Fruit fly (Drosophila melanogaster): ENCODE results near the gene CG10098.

The CG10098 gene

DNA sequence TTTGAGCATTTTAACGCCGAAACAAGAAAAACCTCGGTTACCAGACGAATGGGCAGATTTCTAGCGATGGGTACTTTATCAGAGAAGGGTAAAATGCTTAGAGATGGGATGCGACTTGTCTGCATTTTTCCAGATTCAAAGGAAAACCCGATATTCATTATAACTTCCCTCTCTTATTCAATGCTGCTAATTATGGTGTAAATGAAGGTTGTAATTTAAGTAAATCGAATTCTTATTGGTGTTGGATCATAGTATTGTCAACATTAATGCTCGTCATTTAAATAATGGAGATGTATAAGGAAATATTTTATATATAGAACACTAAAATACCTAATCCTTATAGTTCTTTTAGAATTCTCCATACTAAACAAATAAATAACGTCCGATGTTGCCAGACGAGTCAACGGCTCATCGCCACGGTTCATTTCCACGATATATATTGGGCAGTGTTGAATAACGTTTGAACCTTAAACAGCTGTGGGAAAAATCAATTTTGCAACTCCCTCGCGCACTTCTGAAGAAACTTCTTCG lies at the start of gene CG10098, which contains the start of gene Alh:
Gene CG10098, plus strand, starts transcription at position 440 of the 531 bp plus-strand sequence.
Gene Alh, minus strand, starts transcription at position 77 of the 531 bp plus-strand sequence.
- TF ChIP-seq h (optimal IDR thresholded peaks at IDR 0.05) (no peak), Sin3A (optimal IDR thresholded peaks at IDR 0.05) (peak; percentile 53)

DNA sequence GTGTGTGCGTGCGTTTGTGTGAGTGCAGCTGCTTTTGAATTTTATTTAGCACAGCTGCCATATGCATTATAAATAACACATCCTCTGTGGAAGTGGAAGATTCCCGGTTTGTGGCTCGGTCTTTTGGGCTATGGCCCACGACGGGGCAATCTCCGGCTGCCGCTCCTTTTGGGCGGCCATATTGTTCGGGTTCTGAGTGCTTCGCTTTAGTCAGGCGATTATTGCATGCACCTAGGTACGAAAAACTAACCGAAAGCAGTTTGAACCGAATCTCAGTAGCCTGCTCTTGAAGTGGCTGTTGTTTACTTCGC lies 49.3 kb upstream of the CG10098 start:
- TF ChIP-seq ttk (optimal IDR thresholded peaks at IDR 0.05), result no peak
- no peak for TF ChIP-seq Sin3A (optimal IDR thresholded peaks at IDR 0.05)
- no peak for TF ChIP-seq Myc (optimal IDR thresholded peaks at IDR 0.05)
- no peak for TF ChIP-seq psq (optimal IDR thresholded peaks at IDR 0.05)
- no peak for TF ChIP-seq h (optimal IDR thresholded peaks at IDR 0.05)
- TF ChIP-seq insv (optimal IDR thresholded peaks at IDR 0.05), result no peak

DNA sequence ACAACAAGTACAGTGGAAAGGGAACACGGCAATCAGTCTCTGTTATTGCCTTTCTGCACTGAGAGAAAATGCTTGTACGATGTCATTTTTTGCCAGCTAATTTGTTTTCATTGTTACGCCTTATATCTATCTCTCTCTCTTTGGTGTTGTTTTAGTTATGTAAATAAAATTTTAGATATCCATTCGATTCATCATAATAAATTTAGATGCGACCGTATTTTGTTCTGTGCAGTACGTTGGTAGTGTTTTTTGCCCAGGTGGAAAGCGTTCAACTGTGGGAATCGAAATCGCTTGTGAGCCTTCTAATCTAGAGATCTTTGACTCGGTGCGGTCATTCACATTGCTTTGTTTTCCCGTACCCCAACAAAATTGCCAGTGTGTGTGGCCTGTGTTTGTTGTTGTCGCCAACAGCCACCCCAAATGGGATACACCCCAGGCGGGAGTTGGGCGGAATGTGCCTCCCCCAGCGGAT lies 48.6 kb upstream of the CG10098 start:
- TF ChIP-seq ttk (optimal IDR thresholded peaks at IDR 0.05) (peak; percentile 55), insv (optimal IDR thresholded peaks at IDR 0.05) (no peak), h (optimal IDR thresholded peaks at IDR 0.05) (no peak), Myc (optimal IDR thresholded peaks at IDR 0.05) (no peak), Sin3A (optimal IDR thresholded peaks at IDR 0.05) (no peak), psq (optimal IDR thresholded peaks at IDR 0.05) (no peak)

- TF ChIP-seq ttk (optimal IDR thresholded peaks at IDR 0.05), result no peak
- no peak for TF ChIP-seq h (optimal IDR thresholded peaks at IDR 0.05)
- no peak for TF ChIP-seq Myc (optimal IDR thresholded peaks at IDR 0.05)
- TF ChIP-seq insv (optimal IDR thresholded peaks at IDR 0.05), result no peak
- no peak for TF ChIP-seq psq (optimal IDR thresholded peaks at IDR 0.05)
- no peak for TF ChIP-seq Sin3A (optimal IDR thresholded peaks at IDR 0.05)
Measured at dm6 chr3R:7076293-7076981, 47.9 kb upstream of the CG10098 start.

dm6 chr3R:7079718-7080117 lies 44.6 kb upstream of the CG10098 start:
- TF ChIP-seq Sin3A (optimal IDR thresholded peaks at IDR 0.05), result no peak
- TF ChIP-seq Myc (optimal IDR thresholded peaks at IDR 0.05), result no peak
- no peak for TF ChIP-seq h (optimal IDR thresholded peaks at IDR 0.05)
- TF ChIP-seq ttk (optimal IDR thresholded peaks at IDR 0.05), result no peak
- TF ChIP-seq insv (optimal IDR thresholded peaks at IDR 0.05), result no peak
- no peak for TF ChIP-seq psq (optimal IDR thresholded peaks at IDR 0.05)

DNA sequence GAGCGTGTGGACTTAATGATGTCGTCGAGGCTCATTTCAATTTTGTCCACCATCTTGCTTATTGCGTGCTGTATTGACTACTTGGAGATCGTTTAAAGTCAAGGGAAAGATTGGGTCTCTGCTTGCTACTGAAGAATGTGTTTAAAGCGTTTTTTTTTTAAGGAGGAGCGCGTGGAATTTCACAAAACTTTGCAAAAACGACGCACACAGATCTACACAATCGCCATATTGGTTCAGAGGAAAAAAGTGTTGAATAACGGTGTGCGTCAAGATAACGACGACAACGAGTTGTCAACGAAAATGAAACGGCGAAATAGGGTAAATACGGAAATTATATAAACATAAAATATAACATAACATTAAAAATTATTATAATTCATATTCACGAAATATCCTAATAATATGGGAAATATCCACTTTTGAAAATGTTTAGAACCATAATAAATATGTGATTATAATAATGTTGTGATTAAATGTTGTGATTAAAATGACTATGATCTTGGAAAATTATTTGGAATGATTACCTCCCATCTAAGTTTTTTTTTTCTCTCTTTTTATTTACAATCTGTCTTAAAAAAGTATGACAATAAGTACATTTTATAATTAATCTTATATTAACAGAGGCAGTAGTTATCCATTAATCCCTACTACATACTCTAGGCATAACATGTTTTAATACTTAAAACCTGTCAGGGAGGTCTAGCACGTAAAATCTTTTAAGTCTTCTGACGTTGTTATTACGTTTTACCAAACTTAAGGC lies 44.0 kb upstream of the CG10098 start, which contains the start of gene Ref1:
Gene Ref1, minus strand, starts transcription at position 231 of the 760 bp plus-strand sequence.
- TF ChIP-seq insv (optimal IDR thresholded peaks at IDR 0.05), result no peak
- TF ChIP-seq psq (optimal IDR thresholded peaks at IDR 0.05), result no peak
- no peak for TF ChIP-seq h (optimal IDR thresholded peaks at IDR 0.05)

dm6 chr3R:7081972-7082371 lies 42.4 kb upstream of the CG10098 start, which contains the start of gene Dpck:
TSS of gene Dpck (plus strand) at chr3R:7082182.
- TF ChIP-seq Sin3A (optimal IDR thresholded peaks at IDR 0.05) (no peak), insv (optimal IDR thresholded peaks at IDR 0.05) (no peak), ttk (optimal IDR thresholded peaks at IDR 0.05) (no peak), psq (optimal IDR thresholded peaks at IDR 0.05) (no peak), Myc (optimal IDR thresholded peaks at IDR 0.05) (no peak), h (optimal IDR thresholded peaks at IDR 0.05) (no peak)

DNA sequence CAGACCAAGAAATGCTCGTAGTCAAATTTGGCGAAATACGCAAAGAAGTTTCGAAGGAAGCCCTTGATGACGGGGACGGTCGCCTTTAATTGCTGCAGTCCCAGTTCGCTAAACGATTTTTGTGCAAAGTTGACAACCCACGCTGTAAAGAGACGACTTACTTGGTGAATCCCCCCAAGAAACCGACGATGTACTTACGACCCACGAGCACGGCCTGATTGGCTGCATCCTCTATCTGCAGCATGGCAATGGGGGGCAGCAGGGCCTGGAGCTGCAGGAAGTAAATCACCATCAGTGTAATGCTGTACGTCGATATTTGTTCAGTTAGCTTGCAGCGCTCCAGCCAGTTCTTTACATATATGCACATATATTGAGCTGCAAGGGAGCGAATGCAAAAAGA lies 40.6 kb upstream of the CG10098 start:
- TF ChIP-seq psq (optimal IDR thresholded peaks at IDR 0.05), result no peak
- TF ChIP-seq ttk (optimal IDR thresholded peaks at IDR 0.05), result no peak
- no peak for TF ChIP-seq Sin3A (optimal IDR thresholded peaks at IDR 0.05)
- no peak for TF ChIP-seq h (optimal IDR thresholded peaks at IDR 0.05)
- TF ChIP-seq insv (optimal IDR thresholded peaks at IDR 0.05), result no peak
- TF ChIP-seq Myc (optimal IDR thresholded peaks at IDR 0.05), result no peak

DNA sequence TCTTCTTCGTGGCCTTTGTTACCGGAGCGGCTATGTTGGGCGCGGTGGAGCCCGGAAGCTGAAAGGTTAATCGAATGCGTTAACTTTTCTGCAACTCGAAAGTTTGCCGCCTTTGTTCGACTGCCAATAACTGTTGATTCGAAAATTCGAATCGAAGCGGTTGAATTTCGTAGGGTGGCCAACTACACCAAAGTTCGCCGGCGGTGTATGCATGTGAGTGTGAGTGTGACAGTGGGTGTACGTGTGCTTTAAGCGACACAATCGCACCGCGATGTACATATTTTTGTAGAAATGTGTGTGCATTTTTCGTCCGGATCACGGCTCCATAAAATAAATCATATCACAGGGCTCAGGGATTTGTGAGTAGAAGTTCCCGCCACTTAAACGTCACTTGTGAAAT lies 38.9 kb upstream of the CG10098 start:
- TF ChIP-seq Myc (optimal IDR thresholded peaks at IDR 0.05), result no peak
- TF ChIP-seq h (optimal IDR thresholded peaks at IDR 0.05), result no peak
- TF ChIP-seq insv (optimal IDR thresholded peaks at IDR 0.05), result no peak

- TF ChIP-seq h (optimal IDR thresholded peaks at IDR 0.05) (no peak), Sin3A (optimal IDR thresholded peaks at IDR 0.05) (no peak), insv (optimal IDR thresholded peaks at IDR 0.05) (no peak), ttk (optimal IDR thresholded peaks at IDR 0.05) (no peak), Myc (optimal IDR thresholded peaks at IDR 0.05) (no peak), psq (optimal IDR thresholded peaks at IDR 0.05) (no peak)
Measured at dm6 chr3R:7085983-7086376, 38.4 kb upstream of the CG10098 start, which contains the start of gene Tailor. TSS of gene Tailor (minus strand) at chr3R:7086083.

DNA sequence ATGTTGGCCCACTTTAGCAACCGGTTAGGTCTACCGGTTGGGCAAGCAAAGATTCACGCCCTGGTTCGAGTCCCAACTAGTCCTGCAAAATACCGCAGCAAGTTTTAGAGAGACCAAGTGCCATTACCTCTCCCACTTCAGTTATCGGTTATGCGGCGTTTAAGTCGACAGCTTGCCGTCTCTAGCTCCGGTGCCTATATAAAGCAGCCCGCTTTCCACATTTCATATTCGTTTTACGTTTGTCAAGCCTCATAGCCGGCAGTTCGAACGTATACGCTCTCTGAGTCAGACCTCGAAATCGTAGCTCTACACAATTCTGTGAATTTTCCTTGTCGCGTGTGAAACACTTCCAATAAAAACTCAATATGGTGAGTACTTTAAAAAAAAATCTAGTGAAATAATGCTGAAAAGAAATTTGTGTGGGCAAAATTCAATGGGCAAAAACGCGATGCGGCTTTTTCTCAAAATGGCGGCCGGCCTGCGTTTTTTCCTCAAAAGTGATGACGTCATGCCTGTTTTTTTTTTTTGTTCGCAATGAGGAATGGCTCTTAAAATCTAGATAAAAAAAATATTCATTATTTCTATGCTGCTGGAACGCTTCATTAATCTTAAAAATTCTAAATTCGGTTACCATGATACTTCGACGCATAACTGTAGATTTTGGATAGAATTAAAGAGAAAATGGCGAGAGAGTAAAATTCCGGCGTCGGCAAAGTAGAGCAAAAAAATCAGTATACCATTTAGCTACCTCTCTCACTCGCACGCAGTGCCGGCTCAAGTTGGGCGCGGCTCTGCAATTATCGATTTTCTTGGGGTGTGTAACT lies 37.8 kb upstream of the CG10098 start, which contains the start of gene alphaTub84B:
Gene alphaTub84B, plus strand, starts transcription at position 223 of the 824 bp plus-strand sequence.
- TF ChIP-seq psq (optimal IDR thresholded peaks at IDR 0.05), result no peak
- TF ChIP-seq Myc (optimal IDR thresholded peaks at IDR 0.05), result no peak
- no peak for TF ChIP-seq Sin3A (optimal IDR thresholded peaks at IDR 0.05)
- no peak for TF ChIP-seq insv (optimal IDR thresholded peaks at IDR 0.05)
- no peak for TF ChIP-seq h (optimal IDR thresholded peaks at IDR 0.05)
- no peak for TF ChIP-seq ttk (optimal IDR thresholded peaks at IDR 0.05)

- TF ChIP-seq Sin3A (optimal IDR thresholded peaks at IDR 0.05), result no peak
- TF ChIP-seq ttk (optimal IDR thresholded peaks at IDR 0.05), result no peak
- TF ChIP-seq h (optimal IDR thresholded peaks at IDR 0.05), result no peak
- TF ChIP-seq psq (optimal IDR thresholded peaks at IDR 0.05), result no peak
- no peak for TF ChIP-seq Myc (optimal IDR thresholded peaks at IDR 0.05)
- no peak for TF ChIP-seq insv (optimal IDR thresholded peaks at IDR 0.05)
Measured at dm6 chr3R:7087201-7087505, 37.2 kb upstream of the CG10098 start.

Measured in Kc167 (cell line).